Fruit fly (Drosophila melanogaster) whole organism, adult: Measurements from ENCODE around the gene Nab2.
A peak's percentile ranks its signal among the peaks of the same experiment; 100 is the strongest.

ENCODE experiments used
- CG11617 ChIP-seq: fragments of 200-800 bp; sonication (Bioruptor generic); optimal IDR thresholded peaks from 2 replicates; lab custom pipeline; 2017; ENCODE audit warnings: mild to moderate bottlenecking, missing biosample characterization, missing genetic modification reagents, missing genetic modification characterization
- CG12768 ChIP-seq: fragments of 200-800 bp; sonication (Bioruptor generic); optimal IDR thresholded peaks from 2 replicates; lab custom pipeline; 2017; ENCODE audit warnings: missing biosample characterization, missing genetic modification characterization, mild to moderate bottlenecking, moderate library complexity, missing genetic modification reagents
- CG14711 ChIP-seq: fragments of 200-800 bp; sonication (Bioruptor generic); optimal IDR thresholded peaks from 2 replicates; lab custom pipeline; 2018; ENCODE audit warnings: missing biosample characterization, mild to moderate bottlenecking, missing genetic modification characterization, moderate library complexity
- CG1620 ChIP-seq: fragments of 200-800 bp; sonication (Bioruptor generic); optimal IDR thresholded peaks from 2 replicates; lab custom pipeline; 2016; ENCODE audit warnings: missing biosample characterization, missing genetic modification characterization
- CG33017 ChIP-seq: fragments of 200-800 bp; sonication (Bioruptor generic); optimal IDR thresholded peaks from 2 replicates; lab custom pipeline; 2018; ENCODE audit warnings: missing biosample characterization, mild to moderate bottlenecking, missing genetic modification characterization, moderate library complexity
- CG5204 ChIP-seq: fragments of 200-800 bp; sonication (Bioruptor generic); optimal IDR thresholded peaks from 2 replicates; lab custom pipeline; 2016; ENCODE audit warnings: missing biosample characterization, missing genetic modification characterization
- CG7045 ChIP-seq: fragments of 200-800 bp; sonication (Bioruptor generic); optimal IDR thresholded peaks from 2 replicates; lab custom pipeline; 2017; ENCODE audit warnings: missing biosample characterization, mild to moderate bottlenecking, missing genetic modification characterization
- CG7101 ChIP-seq: fragments of 200-800 bp; sonication (Bioruptor generic); optimal IDR thresholded peaks from 2 replicates; lab custom pipeline; 2018; ENCODE audit warnings: missing biosample characterization, mild to moderate bottlenecking, missing genetic modification characterization, moderate library complexity
- Clk ChIP-seq: fragments of 200-800 bp; sonication (Bioruptor generic); optimal IDR thresholded peaks from 2 replicates; lab custom pipeline; 2017; ENCODE audit warnings: missing biosample characterization, missing genetic modification characterization
- Crg-1 ChIP-seq: fragments of 200-800 bp; sonication (Bioruptor generic); optimal IDR thresholded peaks from 2 replicates; lab custom pipeline; 2016; ENCODE audit warnings: missing biosample characterization, missing genetic modification characterization
- Hr96 ChIP-seq: fragments of 200-800 bp; sonication (Bioruptor generic); optimal IDR thresholded peaks from 2 replicates; lab custom pipeline; 2016; ENCODE audit warnings: missing biosample characterization, missing genetic modification characterization
- Mnt ChIP-seq: fragments of 200-800 bp; sonication (Bioruptor generic); optimal IDR thresholded peaks from 2 replicates; lab custom pipeline; 2016; ENCODE audit warnings: missing biosample characterization, mild to moderate bottlenecking, missing genetic modification characterization
- bab1 ChIP-seq: fragments of 200-800 bp; sonication (Bioruptor generic); optimal IDR thresholded peaks from 3 replicates; lab custom pipeline; 2019; ENCODE audit warnings: missing biosample characterization, mild to moderate bottlenecking, missing genetic modification characterization, moderate library complexity
- cic ChIP-seq: fragments of 200-800 bp; sonication (Bioruptor generic); optimal IDR thresholded peaks from 2 replicates; lab custom pipeline; 2017; ENCODE audit warnings: missing biosample characterization, mild to moderate bottlenecking, missing genetic modification characterization, moderate library complexity
- cnc ChIP-seq, 2 experiments: fragments of >200 bp; optimal IDR thresholded peaks; 2 replicates each; lab custom pipeline; 2017
- kay ChIP-seq: fragments of 200-800 bp; sonication (Bioruptor generic); peaks from one replicate; lab custom pipeline; 2016; ENCODE audit warnings: missing biosample characterization, missing genetic modification characterization, borderline replicate concordance
- ovo ChIP-seq: fragments of 200-800 bp; sonication (Bioruptor generic); optimal IDR thresholded peaks from 2 replicates; lab custom pipeline; 2016; ENCODE audit warnings: missing biosample characterization, missing genetic modification characterization
- pad ChIP-seq: fragments of 200-800 bp; sonication (Bioruptor generic); optimal IDR thresholded peaks from 3 replicates; lab custom pipeline; 2017; ENCODE audit warnings: missing biosample characterization, missing genetic modification characterization, mild to moderate bottlenecking, moderate library complexity, missing genetic modification reagents
- tj ChIP-seq: fragments of 200-800 bp; sonication (Bioruptor generic); optimal IDR thresholded peaks from 3 replicates; lab custom pipeline; 2017; ENCODE audit warnings: missing biosample characterization, mild to moderate bottlenecking, missing genetic modification characterization, moderate library complexity
- toe ChIP-seq: fragments of 200-800 bp; sonication (Bioruptor generic); optimal IDR thresholded peaks from 2 replicates; lab custom pipeline; 2016; ENCODE audit warnings: missing biosample characterization, missing genetic modification characterization

The Nab2 gene

DNA sequence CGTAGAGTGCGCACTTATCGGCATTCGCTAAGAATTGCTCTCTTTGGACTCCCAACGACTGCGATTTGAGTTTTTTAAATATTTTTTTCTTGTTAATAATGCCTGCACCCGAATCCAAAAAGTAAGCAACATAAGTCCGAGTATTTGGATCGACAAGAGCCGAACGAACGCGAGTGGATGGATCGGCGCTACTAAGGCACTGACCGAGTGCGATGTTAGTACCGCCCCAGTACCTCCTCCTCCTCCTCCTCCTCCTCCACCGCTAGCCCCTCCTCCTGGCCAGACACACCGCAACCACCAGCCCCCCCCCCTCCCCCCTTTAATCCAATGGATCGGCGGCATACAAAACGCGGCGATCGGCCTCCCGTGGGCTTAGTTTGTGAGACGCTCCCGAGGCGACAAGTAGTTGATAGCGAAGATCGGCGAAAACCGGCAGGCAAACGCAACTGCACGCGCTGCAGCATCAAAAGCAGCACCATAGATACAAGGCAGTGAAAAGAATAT, 34.6 kb downstream of the Nab2 start, which contains the start of gene CG6356:
Gene CG6356 (plus strand): TSS at position 374 of the 504 bp plus-strand sequence.
- TF ChIP-seq CG12768 (GFP tag; lab: Kevin White, UChicago) (peak; percentile 63), Crg-1 (GFP tag; lab: Kevin White, UChicago) (no peak)

DNA sequence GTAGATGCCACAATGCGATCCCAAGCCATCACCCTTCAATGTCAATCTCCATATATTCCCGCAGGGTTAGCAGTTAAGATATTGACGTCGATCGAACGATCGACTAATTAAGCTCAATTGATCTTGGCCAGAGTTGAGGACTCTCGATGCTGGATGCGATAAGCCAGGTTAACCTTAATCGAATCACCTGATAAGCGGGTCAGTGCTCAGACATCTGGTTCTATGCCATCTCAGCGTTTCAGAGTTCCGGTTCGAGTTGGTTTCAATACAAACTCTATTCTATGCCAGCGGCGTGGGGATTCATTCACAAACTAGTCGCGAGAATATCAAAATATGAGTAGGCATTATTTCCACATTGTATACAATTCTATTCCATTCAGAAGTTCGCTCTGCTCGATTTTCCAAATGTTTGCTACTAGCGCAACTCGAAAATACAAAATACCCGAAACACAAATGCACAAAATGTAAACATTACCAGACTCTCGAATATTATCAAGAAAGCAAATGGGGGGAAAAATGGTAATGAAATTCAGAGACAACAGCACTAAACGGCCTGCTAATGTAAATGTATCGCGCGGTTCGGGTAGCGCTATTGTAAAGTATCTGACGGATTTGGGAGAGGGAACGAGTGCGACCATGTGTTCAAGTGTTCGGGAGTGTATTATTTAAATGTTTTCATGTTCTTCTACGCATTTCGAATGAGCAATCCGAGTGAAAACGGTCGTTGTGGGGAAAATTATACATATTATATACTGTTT, 35.5 kb downstream of the Nab2 start:
- TF ChIP-seq CG1620 (GFP tag; lab: Kevin White, UChicago), result no peak

DNA sequence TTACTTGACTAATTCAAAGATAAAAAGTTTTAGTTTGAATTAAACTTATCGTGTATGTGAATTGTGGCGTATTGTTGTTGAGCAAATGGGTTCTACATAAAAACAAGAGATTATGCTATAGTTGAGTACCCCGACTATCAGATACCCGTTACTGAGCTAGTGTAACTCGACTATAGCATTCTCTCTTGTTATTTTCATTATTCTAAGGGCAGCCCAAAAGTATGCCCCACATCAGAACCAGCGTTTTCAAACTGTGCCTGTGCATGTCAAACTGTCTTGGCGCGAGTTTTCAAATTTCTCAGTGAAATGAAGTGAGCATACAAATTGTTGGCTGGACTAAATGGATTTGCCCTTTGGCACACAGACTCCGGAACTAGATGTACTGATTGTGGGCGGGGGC, 38.9 kb downstream of the Nab2 start, which contains the start of gene shps:
Gene shps (plus strand): TSS at position 282 of the 400 bp plus-strand sequence.
- TF ChIP-seq CG7101, result no peak
- TF ChIP-seq Crg-1 (GFP tag; lab: Kevin White, UChicago), result no peak
- TF ChIP-seq cic (GFP tag; lab: Kevin White, UChicago), result no peak
- TF ChIP-seq Clk (GFP tag; lab: Kevin White, UChicago), result no peak
- no peak for TF ChIP-seq ovo
- TF ChIP-seq CG1620 (GFP tag; lab: Kevin White, UChicago), result no peak
- no peak for TF ChIP-seq CG5204 (GFP tag; lab: Kevin White, UChicago)
- TF ChIP-seq CG33017 (tag; lab: Kevin White, UChicago), result no peak
- TF ChIP-seq cnc (optimal IDR thresholded peaks at IDR 0.05; lab: Kevin White, UChicago), result no peak
- no peak for TF ChIP-seq pad
- TF ChIP-seq CG14711 (tag; lab: Kevin White, UChicago), result no peak
- no peak for TF ChIP-seq toe (GFP tag; lab: Kevin White, UChicago)
- no peak for TF ChIP-seq kay (GFP tag; lab: Kevin White, UChicago)
- TF ChIP-seq CG7045 (GFP tag; lab: Kevin White, UChicago), result no peak
- no peak for TF ChIP-seq CG12768 (GFP tag; lab: Kevin White, UChicago)

DNA sequence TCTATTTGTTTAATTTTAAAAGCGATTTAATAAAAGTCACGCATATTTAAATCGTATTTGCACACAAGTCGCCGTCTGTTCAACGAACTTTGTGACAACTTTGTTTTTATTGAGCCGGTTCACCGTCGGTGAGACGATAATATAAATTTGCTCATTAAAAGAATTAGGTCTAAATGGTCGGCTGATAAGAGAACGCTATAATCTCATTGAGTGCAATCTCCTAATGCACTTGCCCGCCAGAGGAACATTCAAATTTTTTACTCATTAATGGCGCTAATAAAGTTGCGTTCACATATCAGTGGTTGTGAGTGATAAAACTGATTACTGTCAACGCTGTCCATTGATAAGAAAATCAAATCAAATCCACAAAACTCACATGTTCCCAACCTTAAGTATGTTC, 39.5 kb downstream of the Nab2 start:
- TF ChIP-seq Clk (GFP tag; lab: Kevin White, UChicago) (no peak), CG7045 (GFP tag; lab: Kevin White, UChicago) (peak; percentile 33), CG33017 (tag; lab: Kevin White, UChicago) (peak; percentile 60), kay (GFP tag; lab: Kevin White, UChicago) (peak; percentile 71), CG5204 (GFP tag; lab: Kevin White, UChicago) (no peak), toe (GFP tag; lab: Kevin White, UChicago) (no peak), cic (GFP tag; lab: Kevin White, UChicago) (peak; percentile 48)

DNA sequence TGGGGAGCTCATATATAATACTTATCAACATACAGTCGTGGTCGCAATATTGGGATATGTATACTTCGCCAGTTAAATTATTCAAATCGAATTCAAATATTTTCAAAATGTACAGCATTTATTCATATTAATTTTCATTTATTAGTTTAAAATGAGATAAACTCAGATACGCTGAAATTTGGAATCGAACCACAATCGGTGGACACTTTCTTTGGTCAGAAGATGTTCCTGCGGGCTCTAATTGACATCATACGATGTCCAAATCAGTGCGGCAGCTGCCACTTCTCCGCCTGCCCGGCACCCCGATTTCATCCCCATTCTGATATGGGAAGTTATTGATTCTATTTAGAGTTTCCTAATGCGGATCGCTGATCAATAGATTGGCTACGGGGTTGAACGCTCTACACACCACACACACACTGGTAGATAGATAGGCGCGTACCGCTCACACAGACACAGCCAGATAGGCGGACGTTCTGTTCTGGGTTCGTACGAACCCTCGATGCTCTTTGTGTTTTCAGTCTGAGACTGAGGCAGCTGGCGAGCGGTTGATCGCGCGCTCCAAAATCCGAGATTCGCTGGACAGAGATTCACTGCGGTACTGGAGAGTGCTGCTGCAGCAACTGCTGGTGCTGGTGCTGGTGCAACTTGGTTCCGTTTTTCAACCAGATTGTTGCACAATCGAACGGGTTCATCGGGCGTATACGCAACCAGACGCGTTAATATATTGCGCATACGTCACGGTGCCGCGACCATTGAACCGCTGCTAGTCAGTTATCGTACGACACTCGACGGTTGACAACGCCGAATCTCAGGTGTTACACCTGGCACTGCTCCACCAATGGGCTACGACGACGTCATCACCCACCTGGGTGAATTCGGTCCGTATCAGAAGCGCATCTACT, 41.9 kb downstream of the Nab2 start, which contains the start of gene Orct:
Gene Orct (plus strand): TSS at position 157 of the 905 bp plus-strand sequence.
- TF ChIP-seq CG11617 (GFP tag; lab: Kevin White, UChicago) (peak; percentile 95), CG7045 (GFP tag; lab: Kevin White, UChicago) (peak; percentile 84), Hr96 (GFP tag; lab: Kevin White, UChicago) (peak; percentile 71), CG33017 (tag; lab: Kevin White, UChicago) (peak; percentile 90), Mnt (GFP tag; lab: Kevin White, UChicago) (peak; percentile 40), cnc (optimal IDR thresholded peaks at IDR 0.05; lab: Kevin White, UChicago) (no peak), CG12768 (GFP tag; lab: Kevin White, UChicago) (peak; percentile 91), Crg-1 (GFP tag; lab: Kevin White, UChicago) (peak; percentile 63), CG1620 (GFP tag; lab: Kevin White, UChicago) (peak; percentile 24), CG7101 (peak; percentile 80), Clk (GFP tag; lab: Kevin White, UChicago) (peak; percentile 87), bab1 (GFP tag; lab: Kevin White, UChicago) (no peak), cic (GFP tag; lab: Kevin White, UChicago) (peak; percentile 61), toe (GFP tag; lab: Kevin White, UChicago) (peak; percentile 81), tj (peak; percentile 65), kay (GFP tag; lab: Kevin White, UChicago) (peak; percentile 91), pad (peak; percentile 74), ovo (peak; percentile 43), CG14711 (tag; lab: Kevin White, UChicago) (peak; percentile 62), CG5204 (GFP tag; lab: Kevin White, UChicago) (peak; percentile 88)

DNA sequence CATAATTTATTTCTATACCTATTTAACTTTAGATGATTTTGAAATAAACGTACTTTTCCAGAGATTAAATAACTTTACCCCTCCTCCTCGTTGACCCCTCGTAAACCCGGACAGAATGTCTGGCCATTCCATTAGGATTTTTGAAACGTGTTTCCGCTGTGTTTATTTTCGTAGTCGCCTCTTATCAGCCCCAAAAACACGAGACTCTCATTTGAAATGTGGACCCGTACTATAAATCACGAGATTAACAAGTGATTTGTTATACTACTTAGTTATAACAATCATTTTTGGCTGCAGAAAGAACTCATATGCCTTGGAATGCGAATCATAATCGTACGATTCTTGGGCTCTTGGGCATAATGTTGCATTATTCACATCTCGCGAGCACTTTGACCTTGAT, 42.8 kb downstream of the Nab2 start:
- TF ChIP-seq toe (GFP tag; lab: Kevin White, UChicago) (no peak), kay (GFP tag; lab: Kevin White, UChicago) (no peak), Hr96 (GFP tag; lab: Kevin White, UChicago) (no peak), Crg-1 (GFP tag; lab: Kevin White, UChicago) (no peak), cic (GFP tag; lab: Kevin White, UChicago) (no peak), ovo (no peak), bab1 (GFP tag; lab: Kevin White, UChicago) (no peak), CG14711 (tag; lab: Kevin White, UChicago) (no peak), CG33017 (tag; lab: Kevin White, UChicago) (no peak), CG1620 (GFP tag; lab: Kevin White, UChicago) (no peak)
